Fruit fly (Drosophila melanogaster) whole organism, embryonic: Measurements from ENCODE around the gene CG10226.

ENCODE experiments used
- Bteb2 ChIP-seq: fragments of 200-800 bp; sonication (Bioruptor generic); optimal IDR thresholded peaks from 2 replicates; lab custom pipeline; 2016; ENCODE audit warnings: missing biosample characterization, missing genetic modification characterization
- CG10209 ChIP-seq: fragments of 200-800 bp; sonication (Bioruptor generic); optimal IDR thresholded peaks from 3 replicates; lab custom pipeline; 2017; ENCODE audit warnings: missing biosample characterization, mild to moderate bottlenecking, missing genetic modification characterization, missing genetic modification reagents
- CG10366 ChIP-seq: fragments of 200-800 bp; sonication (Bioruptor generic); IDR thresholded peaks from 2 replicates; pipeline ENCODE4 v1.3.6; 2022; ENCODE audit warnings: missing biosample characterization, missing genetic modification characterization
- CG12104 ChIP-seq: fragments of 200-800 bp; sonication (Bioruptor generic); optimal IDR thresholded peaks from 3 replicates; lab custom pipeline; 2016; ENCODE audit warnings: missing biosample characterization, missing genetic modification characterization
- CG12219 ChIP-seq: fragments of 200-800 bp; sonication (Bioruptor generic); optimal IDR thresholded peaks from 3 replicates; lab custom pipeline; 2018; ENCODE audit warnings: missing biosample characterization, mild to moderate bottlenecking, missing genetic modification characterization
- CG12236 ChIP-seq: fragments of 200-800 bp; sonication (Bioruptor generic); optimal IDR thresholded peaks from 2 replicates; lab custom pipeline; 2016; ENCODE audit warnings: missing biosample characterization, missing genetic modification characterization
- CG14014 ChIP-seq: fragments of 200-800 bp; sonication (Bioruptor generic); IDR thresholded peaks from 2 replicates; pipeline ENCODE4 v1.3.6; 2022; ENCODE audit warnings: missing biosample characterization, missing genetic modification characterization
- CG14860 ChIP-seq: fragments of 200-800 bp; sonication (Bioruptor generic); IDR thresholded peaks from 3 replicates; pipeline ENCODE4 v1.3.6; 2022; ENCODE audit warnings: missing biosample characterization, missing genetic modification characterization; ENCODE audit not compliant: partially characterized antibody
- CG15696 ChIP-seq: fragments of 200-800 bp; sonication (Bioruptor generic); optimal IDR thresholded peaks from 2 replicates; lab custom pipeline; 2019; ENCODE audit warnings: missing biosample characterization, mild to moderate bottlenecking, missing genetic modification characterization, moderate library complexity
- CG17328 ChIP-seq: fragments of 200-800 bp; sonication (Bioruptor generic); IDR thresholded peaks from 2 replicates; pipeline ENCODE4 v1.3.6; 2022; ENCODE audit warnings: missing biosample characterization, missing genetic modification characterization
- CG18262 ChIP-seq: fragments of 200-800 bp; optimal IDR thresholded peaks from 3 replicates; lab custom pipeline; 2019; ENCODE audit warnings: missing biosample characterization, mild to moderate bottlenecking, missing genetic modification characterization, moderate library complexity
- CG3065 ChIP-seq: fragments of 200-800 bp; sonication (Bioruptor generic); optimal IDR thresholded peaks from 2 replicates; lab custom pipeline; 2016; ENCODE audit warnings: missing biosample characterization, missing genetic modification characterization
- CG3407 ChIP-seq: fragments of 200-800 bp; sonication (Bioruptor generic); optimal IDR thresholded peaks from 2 replicates; lab custom pipeline; 2018; ENCODE audit warnings: missing biosample characterization, mild to moderate bottlenecking, missing genetic modification characterization
- CG5953 ChIP-seq: fragments of 200-800 bp; sonication (Bioruptor generic); IDR thresholded peaks from 2 replicates; pipeline ENCODE4 v1.3.6; 2022; ENCODE audit warnings: missing biosample characterization, missing genetic modification characterization
- CG6791 ChIP-seq: fragments of 200-800 bp; sonication (Bioruptor generic); IDR thresholded peaks from 3 replicates; pipeline ENCODE4 v1.3.6; 2022; ENCODE audit warnings: missing biosample characterization, missing genetic modification characterization; ENCODE audit not compliant: partially characterized antibody
- CG7786 ChIP-seq: fragments of 200-800 bp; sonication (Bioruptor generic); optimal IDR thresholded peaks from 2 replicates; lab custom pipeline; 2016; ENCODE audit warnings: missing biosample characterization, missing genetic modification characterization
- CG8359 ChIP-seq: fragments of 200-800 bp; sonication (Bioruptor generic); optimal IDR thresholded peaks from 2 replicates; lab custom pipeline; 2017; ENCODE audit warnings: missing biosample characterization, mild to moderate bottlenecking, missing genetic modification characterization, borderline replicate concordance
- CG9797 ChIP-seq: fragments of 200-800 bp; sonication (Bioruptor generic); optimal IDR thresholded peaks from 3 replicates; lab custom pipeline; 2018; ENCODE audit warnings: missing biosample characterization, mild to moderate bottlenecking, missing genetic modification characterization
- CG9932 ChIP-seq: fragments of 200-800 bp; sonication (Bioruptor generic); IDR thresholded peaks from 2 replicates; pipeline ENCODE4 v1.3.6; 2022; ENCODE audit warnings: missing biosample characterization, missing genetic modification characterization
- CrebB ChIP-seq: fragments of 200-800 bp; sonication (Bioruptor generic); optimal IDR thresholded peaks from 3 replicates; lab custom pipeline; 2018; ENCODE audit warnings: missing biosample characterization, mild to moderate bottlenecking, missing genetic modification characterization
- Dad ChIP-seq: fragments of 200-800 bp; sonication (Bioruptor generic); optimal IDR thresholded peaks from 3 replicates; lab custom pipeline; 2016; ENCODE audit warnings: missing biosample characterization, missing genetic modification characterization
- Dref ChIP-seq: fragments of 200-800 bp; sonication (Bioruptor generic); IDR thresholded peaks from 2 replicates; pipeline ENCODE4 v1.3.6; 2022; ENCODE audit warnings: missing biosample characterization, missing genetic modification characterization
- E2f1 ChIP-seq: fragments of 200-800 bp; sonication (Bioruptor generic); IDR thresholded peaks from 2 replicates; pipeline ENCODE4 v1.3.6; 2022; ENCODE audit warnings: missing biosample characterization, missing genetic modification characterization
- Fer1 ChIP-seq: fragments of 200-800 bp; sonication (Bioruptor generic); optimal IDR thresholded peaks from 2 replicates; lab custom pipeline; 2017; ENCODE audit warnings: missing biosample characterization, mild to moderate bottlenecking, missing genetic modification characterization
- H2.0 ChIP-seq: fragments of 200-800 bp; sonication (Bioruptor generic); IDR thresholded peaks from 2 replicates; pipeline ENCODE4 v1.3.6; 2022; ENCODE audit warnings: missing biosample characterization, missing genetic modification characterization
- HLH3B ChIP-seq: fragments of 200-800 bp; sonication (Bioruptor generic); IDR thresholded peaks from 2 replicates; pipeline ENCODE4 v1.3.6; 2022; ENCODE audit warnings: missing biosample characterization, missing genetic modification characterization
- Meics ChIP-seq: fragments of 200-800 bp; sonication (Bioruptor generic); optimal IDR thresholded peaks from 2 replicates; lab custom pipeline; 2017; ENCODE audit warnings: missing biosample characterization, mild to moderate bottlenecking, missing genetic modification characterization
- Nf-YC ChIP-seq: fragments of 200-800 bp; optimal IDR thresholded peaks from 3 replicates; lab custom pipeline; 2019; ENCODE audit warnings: missing biosample characterization, mild to moderate bottlenecking, missing genetic modification characterization, moderate library complexity
- NfI ChIP-seq: fragments of 200-800 bp; sonication (Bioruptor generic); optimal IDR thresholded peaks from 3 replicates; lab custom pipeline; 2018; ENCODE audit warnings: missing biosample characterization, mild to moderate bottlenecking, missing genetic modification characterization, moderate library complexity
- Pdp1 ChIP-seq, 2 experiments: fragments of 200-800 bp; sonication (Bioruptor generic); optimal IDR thresholded peaks; 3 replicates each; lab custom pipeline; 2016; ENCODE audit warnings: missing biosample characterization in 2 of 2, missing genetic modification characterization in 2 of 2, mild to moderate bottlenecking in 1 of 2, moderate library complexity in 1 of 2
- Sox102F ChIP-seq: fragments of 200-800 bp; sonication (Bioruptor generic); optimal IDR thresholded peaks from 2 replicates; lab custom pipeline; 2018; ENCODE audit warnings: missing biosample characterization, mild to moderate bottlenecking, missing genetic modification characterization, moderate library complexity
- Stat92E ChIP-seq, 3 experiments: fragments of >200 bp in 2 of 3; fragments of 200-800 bp in 1 of 3; sonication (Bioruptor generic) in 1 of 3; optimal IDR thresholded peaks; 2 replicates each; lab custom pipeline; 2017 to 2019; ENCODE audit warnings: missing biosample characterization in 3 of 3, missing genetic modification characterization in 3 of 3, mild to moderate bottlenecking in 1 of 3, moderate library complexity in 1 of 3
- TFAM ChIP-seq: fragments of 200-800 bp; sonication (Bioruptor generic); optimal IDR thresholded peaks from 2 replicates; lab custom pipeline; 2017; ENCODE audit warnings: missing biosample characterization, missing genetic modification characterization, inconsistent platforms
- Xrp1 ChIP-seq: fragments of 200-800 bp; sonication (Bioruptor generic); IDR thresholded peaks from 2 replicates; pipeline ENCODE4 v1.3.6; 2022; ENCODE audit warnings: missing biosample characterization, missing genetic modification characterization
- bab2 ChIP-seq: fragments of 200-800 bp; sonication (Bioruptor generic); optimal IDR thresholded peaks from 2 replicates; lab custom pipeline; 2016; ENCODE audit warnings: missing biosample characterization, missing genetic modification characterization
- bcd ChIP-seq: fragments of 200-800 bp; sonication (Bioruptor generic); optimal IDR thresholded peaks from 2 replicates; lab custom pipeline; 2017; ENCODE audit warnings: missing biosample characterization, mild to moderate bottlenecking, missing genetic modification characterization
- chif ChIP-seq, 2 experiments: fragments of 200-800 bp; sonication (Bioruptor generic); optimal IDR thresholded peaks; 3 replicates each; lab custom pipeline; 2016; ENCODE audit warnings: missing biosample characterization in 2 of 2, missing genetic modification characterization in 2 of 2
- gce ChIP-seq: fragments of 200-800 bp; sonication (Bioruptor generic); IDR thresholded peaks from 3 replicates; pipeline ENCODE4 v1.3.6; 2022; ENCODE audit warnings: missing biosample characterization, missing genetic modification characterization
- gcm ChIP-seq: fragments of 200-800 bp; sonication (Bioruptor generic); optimal IDR thresholded peaks from 2 replicates; lab custom pipeline; 2019; ENCODE audit warnings: missing biosample characterization, mild to moderate bottlenecking, missing genetic modification characterization, moderate library complexity
- grn ChIP-seq: fragments of 200-800 bp; sonication (Bioruptor generic); optimal IDR thresholded peaks from 3 replicates; lab custom pipeline; 2017; ENCODE audit warnings: missing biosample characterization, missing genetic modification characterization
- ind ChIP-seq: fragments of 200-800 bp; sonication (Bioruptor generic); optimal IDR thresholded peaks from 3 replicates; lab custom pipeline; 2016; ENCODE audit warnings: missing biosample characterization, missing genetic modification characterization
- kni ChIP-seq: fragments of 200-800 bp; sonication (Bioruptor generic); optimal IDR thresholded peaks from 3 replicates; lab custom pipeline; 2017; ENCODE audit warnings: mild to moderate bottlenecking, missing biosample characterization, missing genetic modification reagents, missing genetic modification characterization
- mirr ChIP-seq: fragments of 200-800 bp; sonication (Bioruptor generic); optimal IDR thresholded peaks from 3 replicates; lab custom pipeline; 2018; ENCODE audit warnings: missing biosample characterization, mild to moderate bottlenecking, missing genetic modification characterization
- nerfin-2 ChIP-seq: fragments of 200-800 bp; sonication (Bioruptor generic); IDR thresholded peaks from 2 replicates; pipeline ENCODE4 v1.3.6; 2022; ENCODE audit warnings: missing biosample characterization, missing genetic modification characterization; ENCODE audit not compliant: partially characterized antibody
- otp ChIP-seq: fragments of 200-800 bp; sonication (Bioruptor generic); IDR thresholded peaks from 3 replicates; pipeline ENCODE4, ENCODE4 v1.3.6; 2022; ENCODE audit warnings: missing biosample characterization, missing genetic modification characterization
- pho ChIP-seq: fragments of 200-800 bp; sonication (Bioruptor generic); optimal IDR thresholded peaks from 2 replicates; lab custom pipeline; 2016; ENCODE audit warnings: missing biosample characterization, missing genetic modification characterization
- row ChIP-seq: fragments of 200-800 bp; sonication (Bioruptor generic); IDR thresholded peaks from 3 replicates; pipeline ENCODE4 v1.3.6; 2022; ENCODE audit warnings: missing biosample characterization, missing genetic modification characterization
- ssp ChIP-seq: fragments of 200-800 bp; sonication (Bioruptor generic); IDR thresholded peaks from 2 replicates; pipeline ENCODE4 v1.3.6; 2022; ENCODE audit warnings: missing biosample characterization, missing genetic modification characterization
- vnd ChIP-seq: fragments of 200-800 bp; sonication (Bioruptor generic); IDR thresholded peaks from 3 replicates; pipeline ENCODE4 v1.3.6; 2022; ENCODE audit warnings: missing biosample characterization, missing genetic modification characterization; ENCODE audit not compliant: partially characterized antibody

Gene CG10226

DNA sequence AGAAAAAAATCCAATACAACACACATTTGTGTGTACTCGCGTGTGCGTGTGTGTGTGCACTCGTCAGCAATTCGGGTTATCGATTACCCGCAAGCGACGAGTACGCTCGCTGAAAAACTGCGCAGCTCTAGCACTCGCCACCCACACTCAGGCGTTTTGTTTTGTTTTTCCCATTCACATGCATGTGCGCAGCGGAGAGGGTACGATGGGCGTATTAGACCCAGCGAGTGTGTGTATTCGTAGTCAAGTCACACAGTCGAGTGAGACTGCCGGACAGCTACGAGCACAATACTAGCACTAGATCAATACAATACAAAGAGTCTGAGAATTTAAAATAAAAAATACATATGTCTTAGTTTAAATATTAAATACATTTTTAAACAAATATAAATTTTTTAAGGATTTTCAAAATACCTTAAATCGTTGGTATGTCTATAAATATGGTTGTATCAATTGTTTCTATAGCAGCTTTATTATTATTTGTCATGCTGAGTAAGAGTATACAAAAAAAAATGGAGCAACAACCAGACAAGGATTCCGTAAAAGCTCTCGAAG, 54.9 kb downstream of the CG10226 start, which contains the start of the genes D19B and CG43293 (continued):
- TF ChIP-seq CG15696 (tag; lab: Kevin White, UChicago): peak; percentile 58
- TF ChIP-seq otp: peak; percentile 90
- peak; percentile 91 for TF ChIP-seq E2f1 (GFP tag; lab: Robert Waterston, UW)
- TF ChIP-seq CG12236: peak; percentile 64
- TF ChIP-seq mirr (GFP tag; lab: Kevin White, UChicago): peak; percentile 79
- TF ChIP-seq bcd (GFP tag; lab: Kevin White, UChicago): peak; percentile 89
- peak; percentile 78 for TF ChIP-seq Bteb2 (GFP tag; lab: Kevin White, UChicago)
- no peak for TF ChIP-seq kni (GFP tag; lab: Kevin White, UChicago)
- TF ChIP-seq CG14860 (GFP tag; lab: Robert Waterston, UW): no peak
- peak; percentile 84 for TF ChIP-seq CG12219
- TF ChIP-seq NfI (GFP tag; lab: Kevin White, UChicago): peak; percentile 91
- TF ChIP-seq nerfin-2 (GFP tag; lab: Robert Waterston, UW): peak; percentile 77
- peak; percentile 81 for TF ChIP-seq CrebB
- TF ChIP-seq CG17328 (GFP tag; lab: Robert Waterston, UW): peak; percentile 92
- TF ChIP-seq CG14014 (GFP tag; lab: Robert Waterston, UW): peak; percentile 92
- TF ChIP-seq CG8359 (GFP tag; lab: Kevin White, UChicago): peak; percentile 25
- TF ChIP-seq Dref (GFP tag; lab: Robert Waterston, UW): peak; percentile 86
- TF ChIP-seq CG3065 (GFP tag; lab: Kevin White, UChicago): peak; percentile 90
- TF ChIP-seq Stat92E (GFP tag; optimal IDR thresholded peaks at IDR 0.05; lab: Kevin White, UChicago): no peak
- TF ChIP-seq chif (GFP tag; optimal IDR thresholded peaks at IDR 0.05; lab: Kevin White, UChicago): peak; percentile 80 to 87
- TF ChIP-seq Nf-YC: peak; percentile 72
- no peak for TF ChIP-seq grn (GFP tag; lab: Kevin White, UChicago)
- peak; percentile 92 for TF ChIP-seq gce
- peak; percentile 90 for TF ChIP-seq Meics (GFP tag; lab: Kevin White, UChicago)
- peak; percentile 80 for TF ChIP-seq Dad (GFP tag; lab: Kevin White, UChicago)
- peak; percentile 82 to 87 for TF ChIP-seq Pdp1 (GFP tag; optimal IDR thresholded peaks at IDR 0.05; lab: Kevin White, UChicago)
- peak; percentile 91 for TF ChIP-seq bab2 (GFP tag; lab: Kevin White, UChicago)
- TF ChIP-seq Fer1 (GFP tag; lab: Kevin White, UChicago): peak; percentile 87
- TF ChIP-seq CG7786 (GFP tag; lab: Kevin White, UChicago): peak; percentile 84
- peak; percentile 93 for TF ChIP-seq H2.0 (GFP tag; lab: Robert Waterston, UW)
- TF ChIP-seq CG9797 (GFP tag; lab: Kevin White, UChicago): peak; percentile 35
- TF ChIP-seq Xrp1: peak; percentile 95
- TF ChIP-seq CG10366 (GFP tag; lab: Robert Waterston, UW): peak; percentile 93
- peak; percentile 85 for TF ChIP-seq CG18262 (tag; lab: Kevin White, UChicago)
- TF ChIP-seq CG9932 (GFP tag; lab: Robert Waterston, UW): peak; percentile 95
- peak; percentile 89 for TF ChIP-seq Sox102F (GFP tag; lab: Kevin White, UChicago)
- TF ChIP-seq TFAM (GFP tag; lab: Kevin White, UChicago): peak; percentile 47
- TF ChIP-seq gcm: peak; percentile 83
- peak; percentile 74 for TF ChIP-seq CG12104 (GFP tag; lab: Kevin White, UChicago)
- TF ChIP-seq CG3407 (GFP tag; lab: Kevin White, UChicago): peak; percentile 65
- peak; percentile 91 for TF ChIP-seq HLH3B (GFP tag; lab: Robert Waterston, UW)
- TF ChIP-seq ssp (GFP tag; lab: Robert Waterston, UW): peak; percentile 60
- TF ChIP-seq row (GFP tag; lab: Robert Waterston, UW): peak; percentile 98
- peak; percentile 93 for TF ChIP-seq ind (GFP tag; lab: Kevin White, UChicago)
- TF ChIP-seq CG5953: peak; percentile 87
- TF ChIP-seq CG6791 (GFP tag; lab: Robert Waterston, UW): peak; percentile 59; the same call in 2 of the 3 replicates
- TF ChIP-seq CG10209: peak; percentile 91
- TF ChIP-seq vnd (GFP tag; lab: Robert Waterston, UW): 0 out of 3 replicates have a peak, but pooled peaks have one; percentile 34
- peak; percentile 85 for TF ChIP-seq pho (GFP tag; lab: Kevin White, UChicago)
